Worm (Caenorhabditis elegans): Measurements from ENCODE around the gene F45D3.3.

- TF ChIP-seq snpc-4 (tag; optimal IDR thresholded peaks at IDR 0.05) (no peak), unc-62 (GFP tag; optimal IDR thresholded peaks at IDR 0.05) (no peak), ces-1 (GFP tag; optimal IDR thresholded peaks at IDR 0.05) (no peak), sem-2 (GFP tag; optimal IDR thresholded peaks at IDR 0.05) (no peak)
Observed at ce11 chrV:12530129-12530528, 20.1 kb downstream of the F45D3.3 start.

All from whole organism, mixed stage, embryonic.